Fruit fly (Drosophila melanogaster) whole organism, embryonic: ENCODE results near the gene Gr97a.
A peak's percentile ranks its signal among the peaks of the same experiment; 100 is the strongest.

Experiments
- Abd-B ChIP-seq: fragments of 200-800 bp; sonication (Bioruptor generic); optimal IDR thresholded peaks from 2 replicates; lab custom pipeline; 2018; ENCODE audit warnings: missing biosample characterization, mild to moderate bottlenecking, missing genetic modification characterization, moderate library complexity
- Atf-2 ChIP-seq: fragments of 200-800 bp; sonication (Bioruptor generic); optimal IDR thresholded peaks from 2 replicates; lab custom pipeline; 2016; ENCODE audit warnings: missing biosample characterization, missing genetic modification characterization
- CG12744 ChIP-seq: fragments of 200-800 bp; sonication (Bioruptor generic); optimal IDR thresholded peaks from 2 replicates; lab custom pipeline; 2016; ENCODE audit warnings: missing biosample characterization, missing genetic modification characterization
- CG12769 ChIP-seq: fragments of 200-800 bp; sonication (Bioruptor generic); optimal IDR thresholded peaks from 2 replicates; lab custom pipeline; 2019; ENCODE audit warnings: missing biosample characterization, mild to moderate bottlenecking, missing genetic modification characterization, moderate library complexity
- CG17359 ChIP-seq: fragments of 200-800 bp; sonication (Bioruptor generic); optimal IDR thresholded peaks from 3 replicates; lab custom pipeline; 2018; ENCODE audit warnings: missing biosample characterization, mild to moderate bottlenecking, missing genetic modification characterization, moderate library complexity
- CG17568 ChIP-seq: fragments of 200-800 bp; sonication (Bioruptor generic); optimal IDR thresholded peaks from 2 replicates; lab custom pipeline; 2018; ENCODE audit warnings: missing biosample characterization, mild to moderate bottlenecking, missing genetic modification characterization, moderate library complexity
- CG17612 ChIP-seq: fragments of 200-800 bp; sonication (Bioruptor generic); IDR thresholded peaks from 2 replicates; pipeline ENCODE4 v1.3.6; 2022; ENCODE audit warnings: missing biosample characterization, missing genetic modification characterization
- CG17912 ChIP-seq: fragments of 200-800 bp; sonication (Bioruptor generic); optimal IDR thresholded peaks from 2 replicates; lab custom pipeline; 2018; ENCODE audit warnings: missing biosample characterization, mild to moderate bottlenecking, missing genetic modification characterization
- CG1792 ChIP-seq: fragments of 200-800 bp; sonication (Bioruptor generic); optimal IDR thresholded peaks from 2 replicates; lab custom pipeline; 2016; ENCODE audit warnings: missing biosample characterization, missing genetic modification characterization
- CG18476 ChIP-seq: fragments of 200-800 bp; sonication (Bioruptor generic); optimal IDR thresholded peaks from 2 replicates; lab custom pipeline; 2016; ENCODE audit warnings: missing biosample characterization, mild to moderate bottlenecking, missing genetic modification characterization
- CG18619 ChIP-seq: fragments of 200-800 bp; sonication (Bioruptor generic); optimal IDR thresholded peaks from 3 replicates; lab custom pipeline; 2017; ENCODE audit warnings: missing biosample characterization, mild to moderate bottlenecking, missing genetic modification characterization
- CG31388 ChIP-seq: fragments of 200-800 bp; sonication (Bioruptor generic); optimal IDR thresholded peaks from 2 replicates; lab custom pipeline; 2016; ENCODE audit warnings: missing biosample characterization, missing genetic modification characterization
- CG32772 ChIP-seq: fragments of 200-800 bp; sonication (Bioruptor generic); IDR thresholded peaks from 2 replicates; pipeline ENCODE4 v1.3.6; 2022; ENCODE audit warnings: missing biosample characterization, missing genetic modification characterization
- CG34422 ChIP-seq: fragments of 200-800 bp; sonication (Bioruptor generic); IDR thresholded peaks from 3 replicates; pipeline ENCODE4 v1.3.6; 2022; ENCODE audit warnings: missing biosample characterization, missing genetic modification characterization
- CG8478 ChIP-seq: fragments of >200 bp; optimal IDR thresholded peaks from 2 replicates; lab custom pipeline; 2018
- CG9797 ChIP-seq: fragments of 200-800 bp; sonication (Bioruptor generic); optimal IDR thresholded peaks from 3 replicates; lab custom pipeline; 2018; ENCODE audit warnings: missing biosample characterization, mild to moderate bottlenecking, missing genetic modification characterization
- CkIIα-i1 ChIP-seq: fragments of 200-800 bp; sonication (Bioruptor generic); IDR thresholded peaks from 2 replicates; pipeline ENCODE4 v1.3.6; 2022; ENCODE audit warnings: missing biosample characterization, missing genetic modification characterization
- D ChIP-seq, 2 experiments: fragments of 200-800 bp in 1 of 2; fragments of >200 bp in 1 of 2; sonication (Bioruptor generic) in 1 of 2; optimal IDR thresholded peaks; 2 replicates in 1 of 2; 3 replicates in 1 of 2; lab custom pipeline; 2017; ENCODE audit warnings: mild to moderate bottlenecking in 1 of 2, missing biosample characterization in 1 of 2, missing genetic modification characterization in 1 of 2, missing genetic modification reagents in 1 of 2
- Ets97D ChIP-seq: fragments of 200-800 bp; sonication (Bioruptor generic); optimal IDR thresholded peaks from 3 replicates; lab custom pipeline; 2016; ENCODE audit warnings: missing biosample characterization, missing genetic modification characterization
- GATAe ChIP-seq: fragments of 200-800 bp; sonication (Bioruptor generic); conservative IDR thresholded peaks from 2 replicates; pipeline ENCODE4 v1.3.6; 2022; ENCODE audit warnings: missing biosample characterization, missing genetic modification characterization
- HLH3B ChIP-seq: fragments of 200-800 bp; sonication (Bioruptor generic); IDR thresholded peaks from 2 replicates; pipeline ENCODE4 v1.3.6; 2022; ENCODE audit warnings: missing biosample characterization, missing genetic modification characterization
- Hand ChIP-seq: fragments of 200-800 bp; sonication (Bioruptor generic); optimal IDR thresholded peaks from 2 replicates; lab custom pipeline; 2017; ENCODE audit warnings: mild to moderate bottlenecking, missing biosample characterization, missing genetic modification reagents, missing genetic modification characterization
- Hr51 ChIP-seq, 2 experiments: fragments of 200-800 bp; sonication (Bioruptor generic); optimal IDR thresholded peaks; 2 replicates in 1 of 2; 3 replicates in 1 of 2; lab custom pipeline; 2016 to 2018; ENCODE audit warnings: missing biosample characterization in 2 of 2, missing genetic modification characterization in 2 of 2, mild to moderate bottlenecking in 1 of 2, moderate library complexity in 1 of 2
- Med ChIP-seq: fragments of 200-800 bp; sonication (Bioruptor generic); peaks from one replicate; lab custom pipeline; 2016; ENCODE audit warnings: missing biosample characterization, missing genetic modification characterization, mild to moderate bottlenecking, inconsistent platforms, moderate library complexity
- Pdp1 ChIP-seq, 2 experiments: fragments of 200-800 bp; sonication (Bioruptor generic); optimal IDR thresholded peaks; 3 replicates each; lab custom pipeline; 2016; ENCODE audit warnings: missing biosample characterization in 2 of 2, missing genetic modification characterization in 2 of 2, mild to moderate bottlenecking in 1 of 2, moderate library complexity in 1 of 2
- Poxn ChIP-seq: fragments of 200-800 bp; sonication (Bioruptor generic); IDR thresholded peaks from 2 replicates; pipeline ENCODE4 v1.3.6; 2022; ENCODE audit warnings: missing biosample characterization, missing genetic modification characterization
- Rfx ChIP-seq: fragments of 200-800 bp; sonication (Bioruptor generic); IDR thresholded peaks from 2 replicates; pipeline ENCODE4 v1.3.6; 2022; ENCODE audit warnings: missing biosample characterization, missing genetic modification characterization
- Vsx1 ChIP-seq: fragments of 200-800 bp; sonication (Bioruptor generic); optimal IDR thresholded peaks from 2 replicates; lab custom pipeline; 2017; ENCODE audit warnings: missing biosample characterization, mild to moderate bottlenecking, missing genetic modification characterization, missing genetic modification reagents
- aop ChIP-seq: fragments of 200-800 bp; sonication (Bioruptor generic); IDR thresholded peaks from 2 replicates; pipeline ENCODE4 v1.3.6; 2022; ENCODE audit warnings: missing biosample characterization, missing genetic modification characterization
- bab2 ChIP-seq: fragments of 200-800 bp; sonication (Bioruptor generic); optimal IDR thresholded peaks from 2 replicates; lab custom pipeline; 2016; ENCODE audit warnings: missing biosample characterization, missing genetic modification characterization
- bcd ChIP-seq: fragments of 200-800 bp; sonication (Bioruptor generic); optimal IDR thresholded peaks from 2 replicates; lab custom pipeline; 2017; ENCODE audit warnings: missing biosample characterization, mild to moderate bottlenecking, missing genetic modification characterization
- bsh ChIP-seq, 2 experiments: fragments of 200-800 bp; sonication (Bioruptor generic); optimal IDR thresholded peaks; 2 replicates each; lab custom pipeline; 2017 to 2018; ENCODE audit warnings: mild to moderate bottlenecking in 2 of 2, missing biosample characterization in 2 of 2, missing genetic modification characterization in 2 of 2, moderate library complexity in 1 of 2
- cad ChIP-seq: fragments of >200 bp; optimal IDR thresholded peaks from 2 replicates; lab custom pipeline; 2017; ENCODE audit warnings: missing biosample characterization, missing genetic modification characterization
- cas ChIP-seq: fragments of 200-800 bp; sonication (Bioruptor generic); IDR thresholded peaks from 2 replicates; pipeline ENCODE4 v1.3.6; 2022; ENCODE audit warnings: missing biosample characterization, missing genetic modification characterization
- chif ChIP-seq, 2 experiments: fragments of 200-800 bp; sonication (Bioruptor generic); optimal IDR thresholded peaks; 3 replicates each; lab custom pipeline; 2016; ENCODE audit warnings: missing biosample characterization in 2 of 2, missing genetic modification characterization in 2 of 2
- croc ChIP-seq: fragments of 200-800 bp; sonication (Bioruptor generic); conservative IDR thresholded peaks from 3 replicates; pipeline ENCODE4 v1.3.6; 2022; ENCODE audit warnings: missing biosample characterization, missing genetic modification characterization
- cwo ChIP-seq: fragments of 200-800 bp; sonication (Bioruptor generic); optimal IDR thresholded peaks from 3 replicates; lab custom pipeline; 2017; ENCODE audit warnings: missing biosample characterization, missing genetic modification characterization, mild to moderate bottlenecking, moderate library complexity, missing genetic modification reagents
- dysf ChIP-seq: fragments of 200-800 bp; sonication (Bioruptor generic); IDR thresholded peaks from 3 replicates; pipeline ENCODE4 v1.3.6; 2022; ENCODE audit warnings: missing biosample characterization, missing genetic modification characterization
- fu2 ChIP-seq: fragments of 200-800 bp; sonication (Bioruptor generic); optimal IDR thresholded peaks from 2 replicates; lab custom pipeline; 2016; ENCODE audit warnings: missing biosample characterization, missing genetic modification characterization
- ham ChIP-seq: fragments of 200-800 bp; sonication (Bioruptor generic); IDR thresholded peaks from 2 replicates; pipeline ENCODE4 v1.3.6; 2022; ENCODE audit warnings: missing biosample characterization, missing genetic modification characterization
- her ChIP-seq: fragments of 200-800 bp; sonication (Bioruptor generic); optimal IDR thresholded peaks from 2 replicates; lab custom pipeline; 2016; ENCODE audit warnings: missing biosample characterization, missing genetic modification characterization
- jing ChIP-seq: fragments of 200-800 bp; sonication (Bioruptor generic); optimal IDR thresholded peaks from 2 replicates; lab custom pipeline; 2018; ENCODE audit warnings: missing biosample characterization, mild to moderate bottlenecking, missing genetic modification characterization
- oc ChIP-seq: fragments of 200-800 bp; sonication (Bioruptor generic); optimal IDR thresholded peaks from 2 replicates; lab custom pipeline; 2018; ENCODE audit warnings: missing biosample characterization, mild to moderate bottlenecking, missing genetic modification characterization, moderate library complexity
- pita ChIP-seq: fragments of 200-800 bp; sonication (Bioruptor generic); optimal IDR thresholded peaks from 2 replicates; lab custom pipeline; 2017; ENCODE audit warnings: missing biosample characterization, mild to moderate bottlenecking, missing genetic modification characterization
- sima ChIP-seq: fragments of 200-800 bp; sonication (Bioruptor generic); optimal IDR thresholded peaks from 2 replicates; lab custom pipeline; 2016; ENCODE audit warnings: missing biosample characterization, missing genetic modification characterization
- stc ChIP-seq: fragments of 200-800 bp; sonication (Bioruptor generic); IDR thresholded peaks from 2 replicates; pipeline ENCODE4 v1.3.6; 2022; ENCODE audit warnings: missing biosample characterization, missing genetic modification characterization
- tap ChIP-seq: fragments of 200-800 bp; optimal IDR thresholded peaks from 3 replicates; lab custom pipeline; 2019; ENCODE audit warnings: missing biosample characterization, mild to moderate bottlenecking, missing genetic modification characterization, moderate library complexity
- unpg ChIP-seq: fragments of 200-800 bp; sonication (Bioruptor generic); optimal IDR thresholded peaks from 3 replicates; lab custom pipeline; 2018; ENCODE audit warnings: missing biosample characterization, mild to moderate bottlenecking, missing genetic modification characterization, moderate library complexity
- zf30C ChIP-seq: fragments of 200-800 bp; sonication (Bioruptor generic); optimal IDR thresholded peaks from 3 replicates; lab custom pipeline; 2018; ENCODE audit warnings: missing biosample characterization, mild to moderate bottlenecking, missing genetic modification characterization
- zfh2 ChIP-seq: fragments of 200-800 bp; sonication (Bioruptor generic); optimal IDR thresholded peaks from 2 replicates; lab custom pipeline; 2016; ENCODE audit warnings: missing biosample characterization, missing genetic modification characterization

Gene Gr97a

dm6 chr3R:26923830-26924333 is 42.4 kb downstream of the Gr97a start (continued):
- TF ChIP-seq bsh (GFP tag; optimal IDR thresholded peaks at IDR 0.05; lab: Kevin White, UChicago) (peak in 1 of 2 experiments; percentile 27), tap (tag; lab: Kevin White, UChicago) (peak; percentile 28), oc (tag; lab: Kevin White, UChicago) (no peak), CG12769 (no peak), bab2 (GFP tag; lab: Kevin White, UChicago) (peak; percentile 60), zfh2 (no peak), bcd (GFP tag; lab: Kevin White, UChicago) (peak; percentile 48), CG8478 (lab: Kevin White, UChicago) (no peak), fu2 (GFP tag; lab: Kevin White, UChicago) (no peak), CkIIα-i1 (GFP tag; lab: Robert Waterston, UW) (no peak), croc (GFP tag; lab: Robert Waterston, UW) (0 out of 3 replicates have a peak, but pooled peaks have one; percentile 15), CG17359 (tag; lab: Kevin White, UChicago) (peak; percentile 57), Poxn (GFP tag; lab: Robert Waterston, UW) (no peak), Vsx1 (GFP tag; lab: Kevin White, UChicago) (peak; percentile 66), CG1792 (GFP tag; lab: Kevin White, UChicago) (no peak), HLH3B (GFP tag; lab: Robert Waterston, UW) (peak; percentile 28; the same call in 1 of the 2 replicates), Ets97D (GFP tag; lab: Kevin White, UChicago) (peak; percentile 41), cas (GFP tag; lab: Robert Waterston, UW) (no peak), CG17568 (GFP tag; lab: Kevin White, UChicago) (peak; percentile 53), Hand (GFP tag; lab: Kevin White, UChicago) (no peak), D (optimal IDR thresholded peaks at IDR 0.05; lab: Kevin White, UChicago) (no peak), D (GFP tag; optimal IDR thresholded peaks at IDR 0.05; lab: Kevin White, UChicago) (peak; percentile 20), ham (GFP tag; lab: Robert Waterston, UW) (no peak), Rfx (GFP tag; lab: Robert Waterston, UW) (peak; percentile 64), CG18476 (GFP tag; lab: Kevin White, UChicago) (peak; percentile 16), pita (GFP tag; lab: Kevin White, UChicago) (no peak), Atf-2 (GFP tag; lab: Kevin White, UChicago) (no peak), aop (GFP tag; lab: Robert Waterston, UW) (no peak), CG32772 (GFP tag; lab: Robert Waterston, UW) (no peak), cad (GFP tag; lab: Kevin White, UChicago) (no peak), stc (GFP tag; lab: Robert Waterston, UW) (0 out of 2 replicates have a peak, but pooled peaks have one; percentile 5), CG34422 (GFP tag; lab: Robert Waterston, UW) (0 out of 3 replicates have a peak, but pooled peaks have one; percentile 36), chif (GFP tag; optimal IDR thresholded peaks at IDR 0.05; lab: Kevin White, UChicago) (peak in 1 of 2 experiments; percentile 7), Hr51 (GFP tag; optimal IDR thresholded peaks at IDR 0.05; lab: Kevin White, UChicago) (peak in 1 of 2 experiments; percentile 36), cwo (GFP tag; lab: Kevin White, UChicago) (peak; percentile 61), CG18619 (GFP tag; lab: Kevin White, UChicago) (peak; percentile 33), CG31388 (GFP tag; lab: Kevin White, UChicago) (no peak), Abd-B (GFP tag; lab: Kevin White, UChicago) (peak; percentile 53), Pdp1 (GFP tag; optimal IDR thresholded peaks at IDR 0.05; lab: Kevin White, UChicago) (peak; percentile 16 to 48), CG12744 (no peak), CG9797 (GFP tag; lab: Kevin White, UChicago) (no peak), dysf (peak; percentile 29; the same call in 1 of the 3 replicates), CG17912 (GFP tag; lab: Kevin White, UChicago) (no peak), Med (peak; percentile 78), sima (peak; percentile 9), her (GFP tag; lab: Kevin White, UChicago) (no peak), GATAe (GFP tag; lab: Robert Waterston, UW) (no peak), jing (GFP tag; lab: Kevin White, UChicago) (no peak), CG17612 (GFP tag; lab: Robert Waterston, UW) (no peak), zf30C (no peak), unpg (GFP tag; lab: Kevin White, UChicago) (peak; percentile 59)
